Fruit fly (Drosophila melanogaster) whole organism, adult: ENCODE results near the gene CG7156.
A peak's percentile ranks its signal among the peaks of the same experiment; 100 is the strongest.

Experiments used
- CG11617 ChIP-seq: fragments of 200-800 bp; sonication (Bioruptor generic); optimal IDR thresholded peaks from 2 replicates; lab custom pipeline; 2017; ENCODE audit warnings: mild to moderate bottlenecking, missing biosample characterization, missing genetic modification reagents, missing genetic modification characterization
- CG12768 ChIP-seq: fragments of 200-800 bp; sonication (Bioruptor generic); optimal IDR thresholded peaks from 2 replicates; lab custom pipeline; 2017; ENCODE audit warnings: missing biosample characterization, missing genetic modification characterization, mild to moderate bottlenecking, moderate library complexity, missing genetic modification reagents
- CG14711 ChIP-seq: fragments of 200-800 bp; sonication (Bioruptor generic); optimal IDR thresholded peaks from 2 replicates; lab custom pipeline; 2018; ENCODE audit warnings: missing biosample characterization, mild to moderate bottlenecking, missing genetic modification characterization, moderate library complexity
- CG1620 ChIP-seq: fragments of 200-800 bp; sonication (Bioruptor generic); optimal IDR thresholded peaks from 2 replicates; lab custom pipeline; 2016; ENCODE audit warnings: missing biosample characterization, missing genetic modification characterization
- CG33017 ChIP-seq: fragments of 200-800 bp; sonication (Bioruptor generic); optimal IDR thresholded peaks from 2 replicates; lab custom pipeline; 2018; ENCODE audit warnings: missing biosample characterization, mild to moderate bottlenecking, missing genetic modification characterization, moderate library complexity
- CG5204 ChIP-seq: fragments of 200-800 bp; sonication (Bioruptor generic); optimal IDR thresholded peaks from 2 replicates; lab custom pipeline; 2016; ENCODE audit warnings: missing biosample characterization, missing genetic modification characterization
- CG7045 ChIP-seq: fragments of 200-800 bp; sonication (Bioruptor generic); optimal IDR thresholded peaks from 2 replicates; lab custom pipeline; 2017; ENCODE audit warnings: missing biosample characterization, mild to moderate bottlenecking, missing genetic modification characterization
- CG7101 ChIP-seq: fragments of 200-800 bp; sonication (Bioruptor generic); optimal IDR thresholded peaks from 2 replicates; lab custom pipeline; 2018; ENCODE audit warnings: missing biosample characterization, mild to moderate bottlenecking, missing genetic modification characterization, moderate library complexity
- Clk ChIP-seq: fragments of 200-800 bp; sonication (Bioruptor generic); optimal IDR thresholded peaks from 2 replicates; lab custom pipeline; 2017; ENCODE audit warnings: missing biosample characterization, missing genetic modification characterization
- Crg-1 ChIP-seq: fragments of 200-800 bp; sonication (Bioruptor generic); optimal IDR thresholded peaks from 2 replicates; lab custom pipeline; 2016; ENCODE audit warnings: missing biosample characterization, missing genetic modification characterization
- Hr96 ChIP-seq: fragments of 200-800 bp; sonication (Bioruptor generic); optimal IDR thresholded peaks from 2 replicates; lab custom pipeline; 2016; ENCODE audit warnings: missing biosample characterization, missing genetic modification characterization
- Mnt ChIP-seq: fragments of 200-800 bp; sonication (Bioruptor generic); optimal IDR thresholded peaks from 2 replicates; lab custom pipeline; 2016; ENCODE audit warnings: missing biosample characterization, mild to moderate bottlenecking, missing genetic modification characterization
- bab1 ChIP-seq: fragments of 200-800 bp; sonication (Bioruptor generic); optimal IDR thresholded peaks from 3 replicates; lab custom pipeline; 2019; ENCODE audit warnings: missing biosample characterization, mild to moderate bottlenecking, missing genetic modification characterization, moderate library complexity
- cic ChIP-seq: fragments of 200-800 bp; sonication (Bioruptor generic); optimal IDR thresholded peaks from 2 replicates; lab custom pipeline; 2017; ENCODE audit warnings: missing biosample characterization, mild to moderate bottlenecking, missing genetic modification characterization, moderate library complexity
- cnc ChIP-seq, 2 experiments: fragments of >200 bp; optimal IDR thresholded peaks; 2 replicates each; lab custom pipeline; 2017
- kay ChIP-seq: fragments of 200-800 bp; sonication (Bioruptor generic); peaks from one replicate; lab custom pipeline; 2016; ENCODE audit warnings: missing biosample characterization, missing genetic modification characterization, borderline replicate concordance
- ovo ChIP-seq: fragments of 200-800 bp; sonication (Bioruptor generic); optimal IDR thresholded peaks from 2 replicates; lab custom pipeline; 2016; ENCODE audit warnings: missing biosample characterization, missing genetic modification characterization
- pad ChIP-seq: fragments of 200-800 bp; sonication (Bioruptor generic); optimal IDR thresholded peaks from 3 replicates; lab custom pipeline; 2017; ENCODE audit warnings: missing biosample characterization, missing genetic modification characterization, mild to moderate bottlenecking, moderate library complexity, missing genetic modification reagents
- tj ChIP-seq: fragments of 200-800 bp; sonication (Bioruptor generic); optimal IDR thresholded peaks from 3 replicates; lab custom pipeline; 2017; ENCODE audit warnings: missing biosample characterization, mild to moderate bottlenecking, missing genetic modification characterization, moderate library complexity
- toe ChIP-seq: fragments of 200-800 bp; sonication (Bioruptor generic); optimal IDR thresholded peaks from 2 replicates; lab custom pipeline; 2016; ENCODE audit warnings: missing biosample characterization, missing genetic modification characterization

The CG7156 gene

dm6 chr3R:18267489-18267888 is 25.5 kb upstream of the CG7156 start, which contains the start of gene CG18599:
Gene CG18599, plus strand, starts transcription at chr3R:18267789.
- no peak for TF ChIP-seq ovo (GFP tag; lab: Kevin White, UChicago)
- TF ChIP-seq CG5204 (GFP tag; lab: Kevin White, UChicago) = no peak
- no peak for TF ChIP-seq cnc (optimal IDR thresholded peaks at IDR 0.05; lab: Kevin White, UChicago)
- no peak for TF ChIP-seq Hr96 (GFP tag; lab: Kevin White, UChicago)
- no peak for TF ChIP-seq bab1 (GFP tag; lab: Kevin White, UChicago)
- no peak for TF ChIP-seq CG14711 (tag; lab: Kevin White, UChicago)
- TF ChIP-seq CG1620 (GFP tag; lab: Kevin White, UChicago) = no peak
- TF ChIP-seq toe (GFP tag; lab: Kevin White, UChicago) = no peak
- no peak for TF ChIP-seq cic
- no peak for TF ChIP-seq kay (GFP tag; lab: Kevin White, UChicago)
- TF ChIP-seq CG7045 (GFP tag; lab: Kevin White, UChicago) = no peak
- no peak for TF ChIP-seq Mnt (GFP tag; lab: Kevin White, UChicago)
- no peak for TF ChIP-seq CG33017
- TF ChIP-seq CG7101 (tag; lab: Kevin White, UChicago) = no peak
- TF ChIP-seq CG12768 (GFP tag; lab: Kevin White, UChicago) = no peak
- no peak for TF ChIP-seq Clk (GFP tag; lab: Kevin White, UChicago)
- no peak for TF ChIP-seq CG11617 (GFP tag; lab: Kevin White, UChicago)

dm6 chr3R:18266665-18267064 is 24.7 kb upstream of the CG7156 start:
- TF ChIP-seq CG5204 (GFP tag; lab: Kevin White, UChicago) = no peak
- no peak for TF ChIP-seq Hr96 (GFP tag; lab: Kevin White, UChicago)
- no peak for TF ChIP-seq CG12768 (GFP tag; lab: Kevin White, UChicago)
- no peak for TF ChIP-seq CG7045 (GFP tag; lab: Kevin White, UChicago)

- no peak for TF ChIP-seq CG12768 (GFP tag; lab: Kevin White, UChicago)
- TF ChIP-seq CG14711 (tag; lab: Kevin White, UChicago) = no peak
- TF ChIP-seq cic = no peak
- TF ChIP-seq CG11617 (GFP tag; lab: Kevin White, UChicago) = no peak
- TF ChIP-seq Crg-1 (GFP tag; lab: Kevin White, UChicago) = no peak
- TF ChIP-seq CG7045 (GFP tag; lab: Kevin White, UChicago) = no peak
- no peak for TF ChIP-seq Clk (GFP tag; lab: Kevin White, UChicago)
- no peak for TF ChIP-seq CG1620 (GFP tag; lab: Kevin White, UChicago)
- TF ChIP-seq pad = no peak
- TF ChIP-seq Hr96 (GFP tag; lab: Kevin White, UChicago) = no peak
- TF ChIP-seq toe (GFP tag; lab: Kevin White, UChicago) = no peak
- TF ChIP-seq tj = no peak
- no peak for TF ChIP-seq cnc (optimal IDR thresholded peaks at IDR 0.05; lab: Kevin White, UChicago)
- TF ChIP-seq CG7101 (tag; lab: Kevin White, UChicago) = no peak
- TF ChIP-seq kay (GFP tag; lab: Kevin White, UChicago) = no peak
These were observed 23.3 kb upstream of the CG7156 start for dm6 chr3R:18265275-18265674.

dm6 chr3R:18261602-18262001 is 19.6 kb upstream of the CG7156 start:
- no peak for TF ChIP-seq Clk (GFP tag; lab: Kevin White, UChicago)
- TF ChIP-seq cic = no peak
- no peak for TF ChIP-seq CG7045 (GFP tag; lab: Kevin White, UChicago)
- TF ChIP-seq toe (GFP tag; lab: Kevin White, UChicago) = no peak
- no peak for TF ChIP-seq Crg-1 (GFP tag; lab: Kevin White, UChicago)
- no peak for TF ChIP-seq CG14711 (tag; lab: Kevin White, UChicago)
- no peak for TF ChIP-seq CG11617 (GFP tag; lab: Kevin White, UChicago)
- TF ChIP-seq pad = no peak
- TF ChIP-seq CG1620 (GFP tag; lab: Kevin White, UChicago) = no peak
- no peak for TF ChIP-seq Hr96 (GFP tag; lab: Kevin White, UChicago)

- TF ChIP-seq toe (GFP tag; lab: Kevin White, UChicago) (no peak), Crg-1 (GFP tag; lab: Kevin White, UChicago) (no peak), CG7101 (tag; lab: Kevin White, UChicago) (no peak), CG5204 (GFP tag; lab: Kevin White, UChicago) (no peak)
These were observed 18.1 kb upstream of the CG7156 start for dm6 chr3R:18260016-18260415.

dm6 chr3R:18255281-18255680 is 13.3 kb upstream of the CG7156 start, which contains the start of the genes Ada2a, Polr2D, Tgs1 and moi:
Gene Ada2a, minus strand, starts transcription at chr3R:18255487.
Gene Polr2D, minus strand, starts transcription at chr3R:18255487.
Gene Tgs1, plus strand, starts transcription at chr3R:18255530.
Gene moi, plus strand, starts transcription at chr3R:18255530.
- peak; percentile 57 for TF ChIP-seq bab1 (GFP tag; lab: Kevin White, UChicago)
- peak; percentile 21 for TF ChIP-seq Mnt (GFP tag; lab: Kevin White, UChicago)
- no peak for TF ChIP-seq kay (GFP tag; lab: Kevin White, UChicago)
- TF ChIP-seq CG7045 (GFP tag; lab: Kevin White, UChicago) = no peak
- no peak for TF ChIP-seq CG5204 (GFP tag; lab: Kevin White, UChicago)
- no peak for TF ChIP-seq pad
- TF ChIP-seq CG1620 (GFP tag; lab: Kevin White, UChicago) = no peak
- TF ChIP-seq Clk (GFP tag; lab: Kevin White, UChicago) = no peak
- TF ChIP-seq tj = no peak
- no peak for TF ChIP-seq toe (GFP tag; lab: Kevin White, UChicago)

- no peak for TF ChIP-seq Crg-1 (GFP tag; lab: Kevin White, UChicago)
- TF ChIP-seq bab1 (GFP tag; lab: Kevin White, UChicago) = peak; percentile 45
These were observed 10.6 kb upstream of the CG7156 start, which contains the start of gene CG12320 for dm6 chr3R:18252578-18252977. Gene CG12320, minus strand, starts transcription at chr3R:18252734.
